Worm (Caenorhabditis elegans): ENCODE data around the gene rbm-7.

rbm-7 gene

DNA sequence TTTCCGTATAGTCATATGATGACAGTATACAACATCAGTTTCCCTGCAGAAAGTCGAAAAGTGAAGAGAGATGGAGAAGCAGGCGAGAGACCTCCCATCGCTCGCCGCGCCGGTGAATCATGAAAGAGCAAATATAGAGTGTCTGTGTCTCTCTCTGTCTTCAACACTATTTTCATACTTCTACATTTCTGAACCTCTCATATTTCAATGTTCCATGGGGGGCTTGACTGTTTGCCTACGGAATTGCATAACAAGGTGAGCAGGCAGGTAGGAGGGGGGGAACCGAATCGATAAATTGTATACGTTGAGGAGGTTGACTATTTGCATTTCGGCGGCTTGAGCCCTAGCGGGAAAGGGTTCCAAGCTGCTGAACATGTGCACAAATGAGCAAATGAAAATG, 11.8 kb downstream of the rbm-7 start (continued):
- TF ChIP-seq snpc-4 (tag; optimal IDR thresholded peaks at IDR 0.05): no peak
- TF ChIP-seq daf-12 (tag; optimal IDR thresholded peaks at IDR 0.05): no peak
- TF ChIP-seq eor-1 (tag; optimal IDR thresholded peaks at IDR 0.05): no peak
- no peak for TF ChIP-seq fkh-2 (tag; optimal IDR thresholded peaks at IDR 0.05)
- TF ChIP-seq hmg-11 (tag; optimal IDR thresholded peaks at IDR 0.05): peak; percentile 69
- TF ChIP-seq egl-5 (tag; optimal IDR thresholded peaks at IDR 0.05): no peak
- no peak for TF ChIP-seq ceh-82 (tag; optimal IDR thresholded peaks at IDR 0.05)
- no peak for TF ChIP-seq nfya-1 (tag; optimal IDR thresholded peaks at IDR 0.05; ENCODE audit: insufficient read depth)
- no peak for TF ChIP-seq nhr-237 (tag; optimal IDR thresholded peaks at IDR 0.05)
- TF ChIP-seq ama-1 (optimal IDR thresholded peaks at IDR 0.05): no peak

DNA sequence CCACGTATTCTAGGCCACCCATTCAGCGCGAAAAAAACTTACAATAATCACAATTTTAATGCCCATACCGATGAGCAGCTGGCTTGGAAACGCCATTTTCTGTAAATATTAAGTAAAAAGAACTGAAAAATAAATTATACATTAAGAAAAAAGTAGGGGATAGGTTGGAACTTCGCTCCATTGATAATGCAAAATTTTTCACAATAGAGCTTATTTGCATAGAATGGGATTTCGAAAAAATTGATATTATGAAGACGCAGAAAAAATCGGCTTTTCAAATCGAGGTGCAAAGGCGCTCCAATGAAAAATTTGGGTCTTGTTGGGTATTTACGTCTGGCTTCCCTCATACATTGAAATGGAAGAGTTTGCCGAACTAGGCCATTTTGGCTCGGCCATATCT, 13.1 kb downstream of the rbm-7 start, which contains the start of gene Y37D8A.16:
Gene Y37D8A.16, minus strand, starts transcription at position 101 of the 400 bp plus-strand sequence.
- TF ChIP-seq daf-12 (tag; optimal IDR thresholded peaks at IDR 0.05): no peak
- TF ChIP-seq ceh-9 (tag; optimal IDR thresholded peaks at IDR 0.05): no peak

DNA sequence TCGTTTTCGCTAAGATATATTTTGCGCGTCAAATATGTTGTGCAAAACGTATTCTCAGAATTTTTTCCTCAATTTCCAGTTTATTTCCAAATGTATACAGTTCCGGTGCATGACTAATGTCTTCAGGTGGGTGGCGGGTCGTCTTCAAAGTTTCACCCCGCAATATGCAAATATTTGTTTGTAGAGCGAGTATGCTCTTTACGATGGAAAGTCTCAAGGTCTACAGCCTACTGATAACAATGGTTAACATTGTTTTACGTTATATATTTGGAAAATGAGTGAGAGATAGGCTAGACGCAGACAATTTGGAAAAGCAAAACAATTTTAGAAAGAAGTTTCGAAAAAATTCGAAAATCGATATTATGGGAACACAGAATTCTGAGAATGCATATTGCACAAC, 13.8 kb downstream of the rbm-7 start:
- TF ChIP-seq ZK546.5 (tag; optimal IDR thresholded peaks at IDR 0.05) (no peak), elt-2 (tag; optimal IDR thresholded peaks at IDR 0.05) (peak; percentile 48), pha-4 (tag; optimal IDR thresholded peaks at IDR 0.05) (peak; percentile 56), pqm-1 (tag; optimal IDR thresholded peaks at IDR 0.05) (peak; percentile 36), nhr-11 (tag; optimal IDR thresholded peaks at IDR 0.05) (no peak), sea-2 (GFP tag; optimal IDR thresholded peaks at IDR 0.05) (no peak), tbx-2 (tag; optimal IDR thresholded peaks at IDR 0.05) (no peak), lin-15B (tag; optimal IDR thresholded peaks at IDR 0.05) (no peak), mdl-1 (tag; optimal IDR thresholded peaks at IDR 0.05) (no peak), lsy-12 (tag; optimal IDR thresholded peaks at IDR 0.05) (no peak)

DNA sequence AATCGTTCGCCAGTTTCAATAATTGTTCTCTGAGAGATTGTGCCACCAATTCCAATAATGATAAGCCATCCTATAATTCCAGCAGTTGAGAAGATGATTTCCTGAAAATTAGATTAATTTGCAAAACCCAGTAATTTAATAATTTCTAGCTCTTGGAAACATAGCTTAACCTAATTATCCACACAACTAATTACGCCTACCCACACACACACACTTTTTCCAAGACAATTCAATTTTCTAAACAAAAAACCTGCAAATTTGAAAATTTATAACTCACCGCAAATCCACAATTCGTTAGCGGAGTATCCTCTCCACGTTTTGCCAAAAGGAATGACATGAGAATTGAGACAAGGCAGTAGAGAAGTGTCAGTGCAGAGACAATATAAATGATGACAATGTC, 15.2 kb downstream of the rbm-7 start:
- TF ChIP-seq nhr-23 (tag; optimal IDR thresholded peaks at IDR 0.05) (no peak), egl-5 (tag; optimal IDR thresholded peaks at IDR 0.05) (no peak), ceh-9 (tag; optimal IDR thresholded peaks at IDR 0.05) (no peak), fos-1 (tag; optimal IDR thresholded peaks at IDR 0.05) (no peak), hmg-11 (tag; optimal IDR thresholded peaks at IDR 0.05) (no peak), elt-3 (tag; optimal IDR thresholded peaks at IDR 0.05) (no peak), nhr-28 (tag; optimal IDR thresholded peaks at IDR 0.05) (no peak), nhr-12 (tag; optimal IDR thresholded peaks at IDR 0.05) (no peak), zag-1 (tag; optimal IDR thresholded peaks at IDR 0.05) (no peak), lin-15B (tag; optimal IDR thresholded peaks at IDR 0.05) (no peak), nhr-43 (tag; optimal IDR thresholded peaks at IDR 0.05; ENCODE audit: poor library complexity, severe bottlenecking) (no peak), nhr-76 (tag; optimal IDR thresholded peaks at IDR 0.05) (no peak), ztf-11 (tag; optimal IDR thresholded peaks at IDR 0.05) (no peak)

DNA sequence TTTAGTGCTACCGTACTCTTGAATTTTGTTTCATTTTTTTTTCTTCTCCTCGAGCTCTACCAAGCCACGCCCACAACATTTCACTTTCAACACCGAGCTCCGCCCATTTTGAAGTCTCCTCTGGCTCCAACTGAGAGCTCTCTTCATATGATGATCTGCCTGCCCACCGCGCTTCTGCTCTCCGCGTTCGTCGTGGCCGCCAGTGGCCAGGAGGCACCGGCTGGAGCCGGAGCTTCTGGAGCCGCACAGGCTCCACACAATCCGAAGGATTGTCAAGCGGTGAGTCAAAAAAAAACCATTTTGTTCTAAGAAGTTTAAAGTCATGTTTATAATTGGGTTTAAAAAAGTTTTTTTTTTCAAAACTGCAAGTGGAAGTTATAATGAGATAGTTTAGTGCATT, 21.3 kb downstream of the rbm-7 start, which contains the start of gene flp-14:
Gene flp-14, plus strand, starts transcription at position 146 of the 400 bp plus-strand sequence.
- TF ChIP-seq ceh-28 (tag; optimal IDR thresholded peaks at IDR 0.05): no peak
- TF ChIP-seq zag-1 (tag; optimal IDR thresholded peaks at IDR 0.05): no peak
- TF ChIP-seq nhr-43 (tag; optimal IDR thresholded peaks at IDR 0.05; ENCODE audit: poor library complexity, severe bottlenecking): no peak
- no peak for TF ChIP-seq fos-1 (tag; optimal IDR thresholded peaks at IDR 0.05)
- no peak for TF ChIP-seq elt-3 (tag; optimal IDR thresholded peaks at IDR 0.05)
- TF ChIP-seq lsy-12 (tag; optimal IDR thresholded peaks at IDR 0.05): no peak
- no peak for TF ChIP-seq ztf-11 (tag; optimal IDR thresholded peaks at IDR 0.05)
- TF ChIP-seq nhr-67 (tag; optimal IDR thresholded peaks at IDR 0.05): no peak
- TF ChIP-seq ama-1 (optimal IDR thresholded peaks at IDR 0.05): no peak
- TF ChIP-seq ztf-4 (tag; optimal IDR thresholded peaks at IDR 0.05): no peak
- no peak for TF ChIP-seq nhr-23 (tag; optimal IDR thresholded peaks at IDR 0.05)
- TF ChIP-seq jun-1 (tag; optimal IDR thresholded peaks at IDR 0.05): no peak
- no peak for TF ChIP-seq snpc-4 (tag; optimal IDR thresholded peaks at IDR 0.05)
- TF ChIP-seq fkh-10 (GFP tag; optimal IDR thresholded peaks at IDR 0.05): no peak
- TF ChIP-seq lin-39 (tag; optimal IDR thresholded peaks at IDR 0.05): no peak
- no peak for TF ChIP-seq sea-2 (GFP tag; optimal IDR thresholded peaks at IDR 0.05)
- TF ChIP-seq nhr-11 (tag; optimal IDR thresholded peaks at IDR 0.05): no peak
